Fruit fly (Drosophila melanogaster) whole organism, embryonic: ENCODE data around the gene Trf5.
A peak's percentile ranks its signal among the peaks of the same experiment; 100 is the strongest.

Experiments used
- Adf1 ChIP-seq: fragments of 200-800 bp; sonication (Bioruptor generic); IDR thresholded peaks from 2 replicates; pipeline ENCODE4 v1.3.6; 2022; ENCODE audit warnings: missing biosample characterization, missing genetic modification characterization
- Bgb ChIP-seq: fragments of 200-800 bp; sonication (Bioruptor generic); IDR thresholded peaks from 2 replicates; pipeline ENCODE4 v1.3.6; 2022; ENCODE audit warnings: missing biosample characterization, missing genetic modification characterization; ENCODE audit not compliant: partially characterized antibody
- C15 ChIP-seq: fragments of 200-800 bp; sonication (Bioruptor generic); IDR thresholded peaks from 3 replicates; pipeline ENCODE4 v1.3.6; 2022; ENCODE audit warnings: missing biosample characterization, missing genetic modification characterization
- CG10274 ChIP-seq: fragments of 200-800 bp; sonication (Bioruptor generic); optimal IDR thresholded peaks from 3 replicates; lab custom pipeline; 2017; ENCODE audit warnings: missing biosample characterization, mild to moderate bottlenecking, missing genetic modification characterization
- CG10366 ChIP-seq: fragments of 200-800 bp; sonication (Bioruptor generic); IDR thresholded peaks from 2 replicates; pipeline ENCODE4 v1.3.6; 2022; ENCODE audit warnings: missing biosample characterization, missing genetic modification characterization
- CG10565 ChIP-seq: fragments of 200-800 bp; sonication (Bioruptor generic); optimal IDR thresholded peaks from 3 replicates; lab custom pipeline; 2016; ENCODE audit warnings: missing biosample characterization, mild to moderate bottlenecking, missing genetic modification characterization
- CG13296 ChIP-seq: fragments of 200-800 bp; sonication (Bioruptor generic); optimal IDR thresholded peaks from 3 replicates; lab custom pipeline; 2018; ENCODE audit warnings: missing biosample characterization, mild to moderate bottlenecking, missing genetic modification characterization
- CG13894 ChIP-seq: fragments of 200-800 bp; sonication (Bioruptor generic); optimal IDR thresholded peaks from 3 replicates; lab custom pipeline; 2018; ENCODE audit warnings: missing biosample characterization, mild to moderate bottlenecking, missing genetic modification characterization, moderate library complexity
- CG14965 ChIP-seq: fragments of 200-800 bp; sonication (Bioruptor generic); optimal IDR thresholded peaks from 2 replicates; lab custom pipeline; 2016; ENCODE audit warnings: missing biosample characterization, missing genetic modification characterization, borderline replicate concordance
- CG16779 ChIP-seq: fragments of 200-800 bp; sonication (Bioruptor generic); IDR thresholded peaks from 2 replicates; pipeline ENCODE4 v1.3.6; 2022; ENCODE audit warnings: missing biosample characterization, missing genetic modification characterization
- CG16813 ChIP-seq: fragments of 200-800 bp; sonication (Bioruptor generic); IDR thresholded peaks from 3 replicates; pipeline ENCODE4 v1.3.6; 2022; ENCODE audit warnings: missing biosample characterization, missing genetic modification characterization; ENCODE audit not compliant: partially characterized antibody
- CG17829 ChIP-seq: fragments of 200-800 bp; optimal IDR thresholded peaks from 2 replicates; lab custom pipeline; 2019; ENCODE audit warnings: missing biosample characterization, mild to moderate bottlenecking, missing genetic modification characterization, moderate library complexity
- CG2120 ChIP-seq: fragments of 200-800 bp; sonication (Bioruptor generic); optimal IDR thresholded peaks from 3 replicates; lab custom pipeline; 2016; ENCODE audit warnings: missing biosample characterization, missing genetic modification characterization
- CG2889 ChIP-seq: fragments of 200-800 bp; sonication (Bioruptor generic); IDR thresholded peaks from 3 replicates; pipeline ENCODE4 v1.3.6; 2022; ENCODE audit warnings: missing biosample characterization, missing genetic modification characterization
- CG4820 ChIP-seq: fragments of 200-800 bp; sonication (Bioruptor generic); optimal IDR thresholded peaks from 3 replicates; lab custom pipeline; 2016; ENCODE audit warnings: missing biosample characterization, missing genetic modification characterization
- CG6765 ChIP-seq: fragments of 200-800 bp; sonication (Bioruptor generic); optimal IDR thresholded peaks from 3 replicates; lab custom pipeline; 2017; ENCODE audit warnings: missing biosample characterization, mild to moderate bottlenecking, missing genetic modification characterization
- CG7928 ChIP-seq: fragments of 200-800 bp; sonication (Bioruptor generic); optimal IDR thresholded peaks from 2 replicates; lab custom pipeline; 2017; ENCODE audit warnings: missing biosample characterization, mild to moderate bottlenecking, missing genetic modification characterization
- CG8765 ChIP-seq: fragments of 200-800 bp; sonication (Bioruptor generic); IDR thresholded peaks from 2 replicates; pipeline ENCODE4 v1.3.6; 2022; ENCODE audit warnings: missing biosample characterization, missing genetic modification characterization
- CoRest ChIP-seq: fragments of 200-800 bp; sonication (Bioruptor generic); optimal IDR thresholded peaks from 3 replicates; lab custom pipeline; 2018; ENCODE audit warnings: missing biosample characterization, mild to moderate bottlenecking, missing genetic modification characterization, moderate library complexity
- Dbx ChIP-seq: fragments of 200-800 bp; sonication (Bioruptor generic); IDR thresholded peaks from 3 replicates; pipeline ENCODE4 v1.3.6; 2022; ENCODE audit warnings: missing biosample characterization, missing genetic modification characterization
- Dip3 ChIP-seq: fragments of 200-800 bp; sonication (Bioruptor generic); optimal IDR thresholded peaks from 3 replicates; lab custom pipeline; 2016; ENCODE audit warnings: missing biosample characterization, missing genetic modification characterization
- Dref ChIP-seq: fragments of 200-800 bp; sonication (Bioruptor generic); IDR thresholded peaks from 2 replicates; pipeline ENCODE4 v1.3.6; 2022; ENCODE audit warnings: missing biosample characterization, missing genetic modification characterization
- Nf-YA ChIP-seq: fragments of 200-800 bp; sonication (Bioruptor generic); IDR thresholded peaks from 2 replicates; pipeline ENCODE4 v1.3.6; 2022; ENCODE audit warnings: missing biosample characterization, missing genetic modification characterization
- Rfx ChIP-seq: fragments of 200-800 bp; sonication (Bioruptor generic); IDR thresholded peaks from 2 replicates; pipeline ENCODE4 v1.3.6; 2022; ENCODE audit warnings: missing biosample characterization, missing genetic modification characterization
- Trl ChIP-seq, 3 experiments: fragments of >200 bp in 2 of 3; fragments of 200-800 bp in 1 of 3; sonication (Bioruptor generic) in 1 of 3; optimal IDR thresholded peaks; 2 replicates in 1 of 3; 3 replicates in 2 of 3; lab custom pipeline; 2016 to 2017; ENCODE audit warnings: missing biosample characterization in 1 of 3, missing genetic modification characterization in 1 of 3
- bigmax ChIP-seq: fragments of 200-800 bp; sonication (Bioruptor generic); optimal IDR thresholded peaks from 2 replicates; lab custom pipeline; 2018; ENCODE audit warnings: missing biosample characterization, mild to moderate bottlenecking, missing genetic modification characterization
- btn ChIP-seq: fragments of 200-800 bp; sonication (Bioruptor generic); optimal IDR thresholded peaks from 2 replicates; lab custom pipeline; 2016; ENCODE audit warnings: missing biosample characterization, missing genetic modification characterization
- chinmo ChIP-seq: fragments of 200-800 bp; sonication (Bioruptor generic); IDR thresholded peaks from 4 replicates; pipeline ENCODE4 v1.3.6; 2022; ENCODE audit warnings: missing biosample characterization, missing genetic modification characterization; ENCODE audit not compliant: partially characterized antibody
- crol ChIP-seq: fragments of 200-800 bp; sonication (Bioruptor generic); IDR thresholded peaks from 2 replicates; pipeline ENCODE4 v1.3.6; 2022; ENCODE audit warnings: missing biosample characterization, missing genetic modification characterization
- dysf ChIP-seq: fragments of 200-800 bp; sonication (Bioruptor generic); IDR thresholded peaks from 3 replicates; pipeline ENCODE4 v1.3.6; 2022; ENCODE audit warnings: missing biosample characterization, missing genetic modification characterization
- hbn ChIP-seq: fragments of 200-800 bp; sonication (Bioruptor generic); IDR thresholded peaks from 2 replicates; pipeline ENCODE4 v1.3.6; 2022; ENCODE audit warnings: missing biosample characterization, missing genetic modification characterization; ENCODE audit not compliant: partially characterized antibody
- insv ChIP-seq, 2 experiments: fragments of 200-800 bp; sonication (Bioruptor generic); optimal IDR thresholded peaks; 3 replicates each; lab custom pipeline; 2016 to 2018; ENCODE audit warnings: missing biosample characterization in 2 of 2, missing genetic modification characterization in 2 of 2
- mam ChIP-seq: fragments of 200-800 bp; sonication (Bioruptor generic); optimal IDR thresholded peaks from 3 replicates; lab custom pipeline; 2016; ENCODE audit warnings: missing biosample characterization, missing genetic modification characterization
- nerfin-1 ChIP-seq: fragments of 200-800 bp; sonication (Bioruptor generic); optimal IDR thresholded peaks from 3 replicates; lab custom pipeline; 2019; ENCODE audit warnings: missing biosample characterization, mild to moderate bottlenecking, missing genetic modification characterization, moderate library complexity
- pho ChIP-seq: fragments of 200-800 bp; sonication (Bioruptor generic); optimal IDR thresholded peaks from 2 replicates; lab custom pipeline; 2016; ENCODE audit warnings: missing biosample characterization, missing genetic modification characterization
- phol ChIP-seq: fragments of 200-800 bp; sonication (Bioruptor generic); optimal IDR thresholded peaks from 3 replicates; lab custom pipeline; 2018; ENCODE audit warnings: missing biosample characterization, mild to moderate bottlenecking, missing genetic modification characterization, moderate library complexity
- prd ChIP-seq, 3 experiments: fragments of >200 bp in 2 of 3; fragments of 200-800 bp in 1 of 3; sonication (Bioruptor generic) in 1 of 3; optimal IDR thresholded peaks in 2 of 3; IDR thresholded peaks in 1 of 3; 2 replicates in 2 of 3; 3 replicates in 1 of 3; pipeline versions ENCODE4 v1.3.6 to Lab custom; 2017 to 2022; ENCODE audit warnings: missing biosample characterization in 1 of 3, missing genetic modification characterization in 1 of 3
- row ChIP-seq: fragments of 200-800 bp; sonication (Bioruptor generic); IDR thresholded peaks from 3 replicates; pipeline ENCODE4 v1.3.6; 2022; ENCODE audit warnings: missing biosample characterization, missing genetic modification characterization
- salm ChIP-seq: fragments of 200-800 bp; sonication (Bioruptor generic); optimal IDR thresholded peaks from 2 replicates; lab custom pipeline; 2018; ENCODE audit warnings: missing biosample characterization, mild to moderate bottlenecking, missing genetic modification characterization
- sens ChIP-seq: fragments of 200-800 bp; sonication (Bioruptor generic); peaks from one replicate; lab custom pipeline; 2016; ENCODE audit warnings: missing biosample characterization, missing genetic modification characterization
- ssp ChIP-seq: fragments of 200-800 bp; sonication (Bioruptor generic); IDR thresholded peaks from 2 replicates; pipeline ENCODE4 v1.3.6; 2022; ENCODE audit warnings: missing biosample characterization, missing genetic modification characterization
- tin ChIP-seq: fragments of 200-800 bp; sonication (Bioruptor generic); optimal IDR thresholded peaks from 3 replicates; lab custom pipeline; 2016; ENCODE audit warnings: missing biosample characterization, missing genetic modification characterization
- trh ChIP-seq: fragments of 200-800 bp; sonication (Bioruptor generic); optimal IDR thresholded peaks from 2 replicates; lab custom pipeline; 2016; ENCODE audit warnings: missing biosample characterization, missing genetic modification characterization
- wor ChIP-seq: fragments of 200-800 bp; sonication (Bioruptor generic); IDR thresholded peaks from 2 replicates; pipeline ENCODE4 v1.3.6; 2022; ENCODE audit warnings: missing biosample characterization, missing genetic modification characterization
- zen2 ChIP-seq: fragments of 200-800 bp; sonication (Bioruptor generic); IDR thresholded peaks from 3 replicates; pipeline ENCODE4 v1.3.6; 2022; ENCODE audit warnings: missing biosample characterization, missing genetic modification characterization; ENCODE audit not compliant: partially characterized antibody

Gene Trf5

dm6 chr2L:2739820-2740230, 43.6 kb upstream of the Trf5 start, which contains the start of gene Hrs (continued):
- TF ChIP-seq CG10274 (GFP tag; lab: Kevin White, UChicago) (no peak), bigmax (GFP tag; lab: Kevin White, UChicago) (peak; percentile 19), CG7928 (peak; percentile 21), Trl (optimal IDR thresholded peaks at IDR 0.05; lab: Kevin White, UChicago) (no peak), Trl (GFP tag; optimal IDR thresholded peaks at IDR 0.05; lab: Kevin White, UChicago) (no peak), phol (tag; lab: Kevin White, UChicago) (peak; percentile 50), Dref (peak; percentile 28; the same call in 1 of the 2 replicates), wor (no peak)
- TF ChIP-seq, all 482 proteins: peak for 80

dm6 chr2L:2737561-2737960, 41.3 kb upstream of the Trf5 start:
- TF ChIP-seq CG10565 (GFP tag; lab: Kevin White, UChicago) = no peak
- no peak for TF ChIP-seq CG13296 (GFP tag; lab: Kevin White, UChicago)
- TF ChIP-seq CG14965 (GFP tag; lab: Kevin White, UChicago) = no peak
- no peak for TF ChIP-seq hbn (GFP tag; lab: Robert Waterston, UW)
- no peak for TF ChIP-seq insv (GFP tag; optimal IDR thresholded peaks at IDR 0.05; lab: Kevin White, UChicago)
- TF ChIP-seq tin (GFP tag; lab: Kevin White, UChicago) = no peak
- no peak for TF ChIP-seq CG8765 (GFP tag; lab: Robert Waterston, UW)

dm6 chr2L:2735539-2735938, 39.3 kb upstream of the Trf5 start:
- TF ChIP-seq chinmo (GFP tag; lab: Robert Waterston, UW) (peak; percentile 63; the same call in 1 of the 4 replicates), CoRest (tag; lab: Kevin White, UChicago) (no peak), Adf1 (GFP tag; lab: Robert Waterston, UW) (peak; percentile 87), dysf (peak; percentile 11; the same call in 1 of the 3 replicates), sens (GFP tag; lab: Kevin White, UChicago) (peak; percentile 40), Dbx (0 out of 3 replicates have a peak, but pooled peaks have one; percentile 6), prd (optimal IDR thresholded peaks at IDR 0.05; lab: Kevin White, UChicago) (no peak), prd (GFP tag; IDR thresholded peaks at IDR 0.05; lab: Robert Waterston, UW) (no peak)
- TF ChIP-seq, all 482 proteins: peak for 5

- no peak for TF ChIP-seq btn (GFP tag; lab: Kevin White, UChicago)
- no peak for TF ChIP-seq zen2
- no peak for TF ChIP-seq CG2889 (GFP tag; lab: Robert Waterston, UW)
- no peak for TF ChIP-seq salm (tag; lab: Kevin White, UChicago)
- TF ChIP-seq mam (GFP tag; lab: Kevin White, UChicago) = no peak
- TF ChIP-seq C15 (GFP tag; lab: Robert Waterston, UW) = 0 out of 3 replicates have a peak, but pooled peaks have one; percentile 23
- no peak for TF ChIP-seq Nf-YA (GFP tag; lab: Robert Waterston, UW)
- TF ChIP-seq CG13894 (tag; lab: Kevin White, UChicago) = no peak
- no peak for TF ChIP-seq trh (GFP tag; lab: Kevin White, UChicago)
- no peak for TF ChIP-seq Dref
- TF ChIP-seq CG10366 (GFP tag; lab: Robert Waterston, UW) = no peak
- TF ChIP-seq CG16779 (GFP tag; lab: Robert Waterston, UW) = no peak
- no peak for TF ChIP-seq nerfin-1
- TF ChIP-seq CG16813 = no peak
- TF ChIP-seq Bgb (GFP tag; lab: Robert Waterston, UW) = no peak
- TF ChIP-seq Dip3 (GFP tag; lab: Kevin White, UChicago) = peak; percentile 36
- no peak for TF ChIP-seq phol (tag; lab: Kevin White, UChicago)
- no peak for TF ChIP-seq Adf1 (GFP tag; lab: Robert Waterston, UW)
- TF ChIP-seq CG6765 (GFP tag; lab: Kevin White, UChicago) = no peak
- no peak for TF ChIP-seq ssp (GFP tag; lab: Robert Waterston, UW)
- no peak for TF ChIP-seq crol
- TF ChIP-seq Rfx (GFP tag; lab: Robert Waterston, UW) = peak; percentile 51
- peak; percentile 44 for TF ChIP-seq pho (GFP tag; lab: Kevin White, UChicago)
- no peak for TF ChIP-seq CG4820 (GFP tag; lab: Kevin White, UChicago)
- no peak for TF ChIP-seq CG17829 (tag; lab: Kevin White, UChicago)
- peak; percentile 63 for TF ChIP-seq CG2120 (GFP tag; lab: Kevin White, UChicago)
- TF ChIP-seq row (GFP tag; lab: Robert Waterston, UW) = 0 out of 3 replicates have a peak, but pooled peaks have one; percentile 43
These were observed 38.7 kb upstream of the Trf5 start for dm6 chr2L:2734946-2735345.
